Fruit fly (Drosophila melanogaster): ENCODE measurements around the gene Sirt7.

Sirt7 gene

dm6 chr3R:29088938-29089661 lies 33.4 kb downstream of the Sirt7 start (continued):
- TF ChIP-seq danr (GFP tag; IDR thresholded peaks at IDR 0.05) (peak; percentile 37; the same call in 1 of the 2 replicates), CG7786 (GFP tag; optimal IDR thresholded peaks at IDR 0.05) (peak; percentile 57), Atf3 (GFP tag; optimal IDR thresholded peaks at IDR 0.05) (peak; percentile 32), dm (GFP tag; optimal IDR thresholded peaks at IDR 0.05) (no peak), CG5180 (GFP tag; optimal IDR thresholded peaks at IDR 0.05) (peak; percentile 53), trh (GFP tag; optimal IDR thresholded peaks at IDR 0.05) (peak; percentile 8), fd96Cb (tag; optimal IDR thresholded peaks at IDR 0.05) (peak; percentile 85), CG18476 (GFP tag; optimal IDR thresholded peaks at IDR 0.05) (peak; percentile 62), dmrt11E (tag; optimal IDR thresholded peaks at IDR 0.05) (peak; percentile 73), pho (GFP tag; optimal IDR thresholded peaks at IDR 0.05) (no peak), CG7963 (GFP tag; IDR thresholded peaks at IDR 0.05; ENCODE audit: partially characterized antibody) (no peak), inv (GFP tag; IDR thresholded peaks at IDR 0.05; ENCODE audit: partially characterized antibody) (no peak), CG2712 (tag; optimal IDR thresholded peaks at IDR 0.05) (peak; percentile 88), CG12391 (tag; optimal IDR thresholded peaks at IDR 0.05) (peak; percentile 82), CG11695 (GFP tag; IDR thresholded peaks at IDR 0.05) (peak; percentile 75; the same call in 2 of the 3 replicates), Poxn (GFP tag; IDR thresholded peaks at IDR 0.05) (no peak), bbx (GFP tag; IDR thresholded peaks at IDR 0.05; ENCODE audit: partially characterized antibody) (no peak), CG11398 (GFP tag; optimal IDR thresholded peaks at IDR 0.05) (no peak), CG12299 (tag; optimal IDR thresholded peaks at IDR 0.05) (peak; percentile 6), CG14014 (GFP tag; IDR thresholded peaks at IDR 0.05) (0 out of 2 replicates have a peak, but pooled peaks have one; percentile 17), Fer3 (tag; optimal IDR thresholded peaks at IDR 0.05) (peak; percentile 68), CG4730 (GFP tag; IDR thresholded peaks at IDR 0.05) (0 out of 2 replicates have a peak, but pooled peaks have one; percentile 17), unc-4 (GFP tag; IDR thresholded peaks at IDR 0.05; ENCODE audit: partially characterized antibody) (no peak), usp (GFP tag; optimal IDR thresholded peaks at IDR 0.05) (no peak), CG16779 (GFP tag; IDR thresholded peaks at IDR 0.05) (no peak), ftz-f1 (GFP tag; optimal IDR thresholded peaks at IDR 0.05) (no peak), Asciz (GFP tag; optimal IDR thresholded peaks at IDR 0.05) (peak; percentile 79), ems (GFP tag; optimal IDR thresholded peaks at IDR 0.05) (peak; percentile 76), CG10431 (GFP tag; optimal IDR thresholded peaks at IDR 0.05) (peak; percentile 2), Mrtf (GFP tag; IDR thresholded peaks at IDR 0.05) (0 out of 3 replicates have a peak, but pooled peaks have one; percentile 45), ash1 (GFP tag; optimal IDR thresholded peaks at IDR 0.05) (no peak), sug (tag; optimal IDR thresholded peaks at IDR 0.05) (peak; percentile 75), CG1602 (GFP tag; optimal IDR thresholded peaks at IDR 0.05) (peak; percentile 47), Xbp1 (GFP tag; optimal IDR thresholded peaks at IDR 0.05) (peak; percentile 73), Hr51 (GFP tag; optimal IDR thresholded peaks at IDR 0.05) (peak in 1 of 2 experiments; percentile 84), amos (GFP tag; IDR thresholded peaks at IDR 0.05; ENCODE audit: partially characterized antibody) (no peak), Nf-YB (GFP tag; optimal IDR thresholded peaks at IDR 0.05) (peak; percentile 21), CG3281 (GFP tag; optimal IDR thresholded peaks at IDR 0.05) (peak; percentile 57), unpg (GFP tag; optimal IDR thresholded peaks at IDR 0.05) (peak; percentile 82), CG3838 (GFP tag; optimal IDR thresholded peaks at IDR 0.05) (no peak), CG8281 (tag; optimal IDR thresholded peaks at IDR 0.05) (peak; percentile 45), abd-A (tag; optimal IDR thresholded peaks at IDR 0.05) (peak; percentile 81), Blimp-1 (GFP tag; optimal IDR thresholded peaks at IDR 0.05) (peak; percentile 79), hth (optimal IDR thresholded peaks at IDR 0.05) (no peak), stwl (tag; optimal IDR thresholded peaks at IDR 0.05) (no peak), CG9437 (GFP tag; optimal IDR thresholded peaks at IDR 0.05) (peak; percentile 66), toy (GFP tag; IDR thresholded peaks at IDR 0.05) (no peak), da (GFP tag; optimal IDR thresholded peaks at IDR 0.05) (no peak)

All from whole organism, embryonic.